Worm (Caenorhabditis elegans) whole organism, early embryonic: ENCODE measurements around the gene fbxa-144.

Experiments
- F13C5.2 ChIP-seq: sonication (generic microtip); optimal IDR thresholded peaks from 2 replicates; lab custom pipeline; 2017; ENCODE audit warnings: mild to moderate bottlenecking, missing genetic modification characterization, inconsistent platforms, missing compliant biosample characterization
- aly-1 ChIP-seq: sonication (generic microtip); optimal IDR thresholded peaks from 2 replicates; lab custom pipeline; 2016; ENCODE audit warnings: missing genetic modification characterization, missing compliant biosample characterization
- ama-1 ChIP-seq: fragments of 150-350 bp; optimal IDR thresholded peaks from 2 replicates; lab custom pipeline; 2014
- ceh-36 ChIP-seq: sonication (generic microtip); optimal IDR thresholded peaks from 2 replicates; lab custom pipeline; 2016; ENCODE audit warnings: missing genetic modification characterization, inconsistent platforms, missing compliant biosample characterization
- ets-7 ChIP-seq: sonication (generic microtip); optimal IDR thresholded peaks from 2 replicates; lab custom pipeline; 2016; ENCODE audit warnings: missing genotype, missing genetic modification characterization, missing compliant biosample characterization
- flt-1 ChIP-seq: fragments of 200-800 bp; sonication (Bioruptor generic); IDR thresholded peaks from 2 replicates; pipeline ENCODE4 v1.3.6; 2022; ENCODE audit warnings: missing genetic modification characterization, missing compliant biosample characterization
- hmg-4 ChIP-seq: fragments of 200-800 bp; sonication (Bioruptor generic); optimal IDR thresholded peaks from 2 replicates; lab custom pipeline; 2018; ENCODE audit warnings: mild to moderate bottlenecking, missing genetic modification characterization, missing compliant biosample characterization
- hnd-1 ChIP-seq: sonication (generic microtip); optimal IDR thresholded peaks from 2 replicates; lab custom pipeline; 2016; ENCODE audit warnings: missing genetic modification characterization, missing compliant biosample characterization
- pes-1 ChIP-seq: fragments of 200-800 bp; sonication (Bioruptor generic); IDR thresholded peaks from 2 replicates; pipeline ENCODE4 v1.3.6; 2022; ENCODE audit warnings: missing genetic modification reagents, missing genetic modification characterization, missing compliant biosample characterization
- scrt-1 ChIP-seq: fragments of 200-800 bp; sonication (Bioruptor generic); IDR thresholded peaks from 2 replicates; pipeline ENCODE4 v1.3.6; 2022; ENCODE audit warnings: missing genetic modification characterization, missing compliant biosample characterization
- sea-1 ChIP-seq: fragments of 200-800 bp; sonication (Bioruptor generic); conservative IDR thresholded peaks from 2 replicates; pipeline ENCODE4 v1.3.6; 2022; ENCODE audit warnings: missing genetic modification characterization, missing compliant biosample characterization

DNA sequence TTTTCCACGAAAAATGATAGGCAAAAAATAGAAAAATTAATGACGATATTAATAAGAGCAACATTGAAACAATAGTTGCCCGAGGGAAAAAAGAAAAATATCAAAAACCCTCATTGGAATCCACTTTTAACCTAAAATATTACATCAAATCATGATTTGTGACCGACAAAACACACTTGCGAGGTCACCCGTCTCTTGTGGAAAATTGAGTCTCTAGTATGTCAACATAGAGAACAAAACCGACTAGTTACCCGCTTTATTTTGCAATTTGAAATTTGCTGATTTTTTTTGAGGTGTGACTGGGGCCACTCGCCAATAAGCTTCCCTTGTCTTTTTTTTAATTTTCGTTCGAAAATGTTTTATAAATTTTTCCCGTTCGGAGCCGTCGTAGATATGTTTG is 43.2 kb upstream of the fbxa-144 start, which contains the start of gene cyp-33D1:
- TF ChIP-seq hmg-4 (GFP tag; lab: Kevin White, UChicago) = no peak
- TF ChIP-seq hnd-1 = no peak
- no peak for TF ChIP-seq scrt-1 (GFP tag; lab: Robert Waterston, UW)
- TF ChIP-seq pes-1 (GFP tag; lab: Robert Waterston, UW) = no peak
- no peak for TF ChIP-seq flt-1 (GFP tag; lab: Robert Waterston, UW)
- TF ChIP-seq F13C5.2 = no peak
- TF ChIP-seq ceh-36 (tag; lab: Kevin White, UChicago) = no peak
- no peak for TF ChIP-seq sea-1 (GFP tag; lab: Robert Waterston, UW)
- no peak for TF ChIP-seq ets-7 (tag; lab: Kevin White, UChicago)
- TF ChIP-seq ama-1 (lab: Kevin White, UChicago) = no peak
- no peak for TF ChIP-seq aly-1 (tag; lab: Kevin White, UChicago)
